Fruit fly (Drosophila melanogaster) S2 (cell line): ENCODE measurements around the gene Tbcc.

ENCODE experiments used
- CG8478 ChIP-seq: fragments of >200 bp; optimal IDR thresholded peaks from 2 replicates; lab custom pipeline; 2018
- CTCF ChIP-seq, 2 experiments: fragments of >200 bp; optimal IDR thresholded peaks; 2 replicates each; lab custom pipeline; 2018

The Tbcc gene

dm6 chr2L:4195672-4196281 is 8.2 kb upstream of the Tbcc start:
- TF ChIP-seq CG8478 (lab: Kevin White, UChicago): no peak
- TF ChIP-seq CTCF (optimal IDR thresholded peaks at IDR 0.05; lab: Kevin White, UChicago): no peak

- no peak for TF ChIP-seq CTCF (optimal IDR thresholded peaks at IDR 0.05; lab: Kevin White, UChicago)
- TF ChIP-seq CG8478 (lab: Kevin White, UChicago): no peak
These were observed 2.1 kb downstream of the Tbcc start for dm6 chr2L:4185269-4186024.

- no peak for TF ChIP-seq CG8478 (lab: Kevin White, UChicago)
- no peak for TF ChIP-seq CTCF (optimal IDR thresholded peaks at IDR 0.05; lab: Kevin White, UChicago)
These were observed 7.6 kb downstream of the Tbcc start for dm6 chr2L:4179960-4180359.

DNA sequence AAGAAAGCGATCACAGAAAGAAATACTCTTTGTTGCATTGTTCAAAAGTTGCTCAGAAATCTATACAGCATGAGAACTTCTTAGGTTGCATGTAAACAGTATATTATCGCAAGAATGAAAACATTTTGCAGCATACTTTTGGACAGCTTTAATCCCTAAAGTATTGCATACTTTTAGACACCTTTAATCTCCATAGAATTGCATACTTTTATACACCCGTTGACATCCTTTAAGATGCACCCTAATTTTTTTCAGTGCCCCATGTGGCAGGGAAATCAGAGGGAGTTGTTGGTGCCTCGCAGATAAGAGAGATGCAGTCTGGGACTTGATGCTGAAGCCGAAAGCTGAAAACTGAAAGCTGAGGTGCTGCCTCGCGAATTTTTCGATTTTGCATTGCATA is 8.2 kb downstream of the Tbcc start:
- TF ChIP-seq CTCF (optimal IDR thresholded peaks at IDR 0.05; lab: Kevin White, UChicago) (no peak), CG8478 (lab: Kevin White, UChicago) (no peak)

dm6 chr2L:4166034-4166433 is 21.6 kb downstream of the Tbcc start, which contains the start of gene Or24a:
Gene Or24a (minus strand): TSS chr2L:4166134.
- TF ChIP-seq CG8478 (lab: Kevin White, UChicago): no peak

dm6 chr2L:4148979-4149378 is 38.6 kb downstream of the Tbcc start, which contains the start of gene CG2955:
Gene CG2955 (plus strand): TSS chr2L:4149279.
- TF ChIP-seq CTCF (optimal IDR thresholded peaks at IDR 0.05; lab: Kevin White, UChicago) (no peak), CG8478 (lab: Kevin White, UChicago) (no peak)

dm6 chr2L:4146317-4146716 is 41.3 kb downstream of the Tbcc start:
- TF ChIP-seq CG8478 (lab: Kevin White, UChicago): no peak
- no peak for TF ChIP-seq CTCF (optimal IDR thresholded peaks at IDR 0.05; lab: Kevin White, UChicago)
